Worm (Caenorhabditis elegans): Measurements from ENCODE around the gene K10G6.5.

K10G6.5 gene

ce11 chrII:3986906-3987305 is at the start of gene K10G6.5:
TSS of gene K10G6.5 (plus strand) at chrII:3987250.
- TF ChIP-seq scrt-1 (GFP tag; IDR thresholded peaks at IDR 0.05) (no peak), ceh-13 (GFP tag; optimal IDR thresholded peaks at IDR 0.05) (no peak)

- no peak for TF ChIP-seq ama-1 (optimal IDR thresholded peaks at IDR 0.05)
- TF ChIP-seq flt-1 (GFP tag; IDR thresholded peaks at IDR 0.05), result no peak
- TF ChIP-seq B0310.2 (tag; optimal IDR thresholded peaks at IDR 0.05), result no peak
- no peak for TF ChIP-seq pes-1 (GFP tag; IDR thresholded peaks at IDR 0.05)
- no peak for TF ChIP-seq tbx-11 (GFP tag; IDR thresholded peaks at IDR 0.05)
- TF ChIP-seq hmg-4 (GFP tag; optimal IDR thresholded peaks at IDR 0.05), result no peak
- no peak for TF ChIP-seq tra-4 (tag; optimal IDR thresholded peaks at IDR 0.05)
Measured at ce11 chrII:3947404-3947803, 39.6 kb upstream of the K10G6.5 start.

- TF ChIP-seq ceh-13 (GFP tag; optimal IDR thresholded peaks at IDR 0.05) (no peak), sea-1 (GFP tag; conservative IDR thresholded peaks at IDR 0.05) (no peak), hnd-1 (tag; optimal IDR thresholded peaks at IDR 0.05) (no peak), tbx-37 (GFP tag; conservative IDR thresholded peaks at IDR 0.05) (no peak), ama-1 (optimal IDR thresholded peaks at IDR 0.05) (no peak), F13C5.2 (tag; optimal IDR thresholded peaks at IDR 0.05) (no peak), B0310.2 (tag; optimal IDR thresholded peaks at IDR 0.05) (no peak), scrt-1 (GFP tag; IDR thresholded peaks at IDR 0.05) (no peak)
Measured at ce11 chrII:3948507-3948906, 38.5 kb upstream of the K10G6.5 start.

- TF ChIP-seq tbx-11 (GFP tag; IDR thresholded peaks at IDR 0.05) (no peak), B0310.2 (tag; optimal IDR thresholded peaks at IDR 0.05) (no peak), F13C5.2 (tag; optimal IDR thresholded peaks at IDR 0.05) (no peak), hmbx-1 (tag; optimal IDR thresholded peaks at IDR 0.05) (no peak), pes-1 (GFP tag; IDR thresholded peaks at IDR 0.05) (no peak), tra-4 (tag; optimal IDR thresholded peaks at IDR 0.05) (no peak), ceh-36 (tag; optimal IDR thresholded peaks at IDR 0.05) (no peak), scrt-1 (GFP tag; IDR thresholded peaks at IDR 0.05) (no peak), sea-1 (GFP tag; conservative IDR thresholded peaks at IDR 0.05) (no peak), ceh-13 (GFP tag; optimal IDR thresholded peaks at IDR 0.05) (no peak)
Measured at ce11 chrII:3950077-3950476, 37.0 kb upstream of the K10G6.5 start, which contains the start of gene sea-2. TSS of gene sea-2 (plus strand) at chrII:3950377.

ce11 chrII:3951354-3951753 is 35.7 kb upstream of the K10G6.5 start:
- TF ChIP-seq flt-1 (GFP tag; IDR thresholded peaks at IDR 0.05) (no peak), ama-1 (optimal IDR thresholded peaks at IDR 0.05) (no peak), hmg-4 (GFP tag; optimal IDR thresholded peaks at IDR 0.05) (no peak), ceh-13 (GFP tag; optimal IDR thresholded peaks at IDR 0.05) (no peak), scrt-1 (GFP tag; IDR thresholded peaks at IDR 0.05) (no peak), sea-1 (GFP tag; conservative IDR thresholded peaks at IDR 0.05) (no peak), ets-7 (tag; optimal IDR thresholded peaks at IDR 0.05) (no peak), hmbx-1 (tag; optimal IDR thresholded peaks at IDR 0.05) (no peak), ceh-36 (tag; optimal IDR thresholded peaks at IDR 0.05) (no peak), tbx-37 (GFP tag; conservative IDR thresholded peaks at IDR 0.05) (no peak), tbx-11 (GFP tag; IDR thresholded peaks at IDR 0.05) (no peak), hnd-1 (tag; optimal IDR thresholded peaks at IDR 0.05) (no peak), F13C5.2 (tag; optimal IDR thresholded peaks at IDR 0.05) (no peak), aly-1 (tag; optimal IDR thresholded peaks at IDR 0.05) (no peak), B0310.2 (tag; optimal IDR thresholded peaks at IDR 0.05) (no peak)

- no peak for TF ChIP-seq flt-1 (GFP tag; IDR thresholded peaks at IDR 0.05)
- no peak for TF ChIP-seq sea-1 (GFP tag; conservative IDR thresholded peaks at IDR 0.05)
- no peak for TF ChIP-seq aly-1 (tag; optimal IDR thresholded peaks at IDR 0.05)
- TF ChIP-seq ets-7 (tag; optimal IDR thresholded peaks at IDR 0.05), result no peak
- no peak for TF ChIP-seq hnd-1 (tag; optimal IDR thresholded peaks at IDR 0.05)
- TF ChIP-seq B0310.2 (tag; optimal IDR thresholded peaks at IDR 0.05), result no peak
- no peak for TF ChIP-seq tbx-11 (GFP tag; IDR thresholded peaks at IDR 0.05)
- no peak for TF ChIP-seq ceh-36 (tag; optimal IDR thresholded peaks at IDR 0.05)
- no peak for TF ChIP-seq pes-1 (GFP tag; IDR thresholded peaks at IDR 0.05)
- no peak for TF ChIP-seq hmbx-1 (tag; optimal IDR thresholded peaks at IDR 0.05)
Measured at ce11 chrII:3952368-3952767, 34.7 kb upstream of the K10G6.5 start.

- TF ChIP-seq sea-1 (GFP tag; conservative IDR thresholded peaks at IDR 0.05), result no peak
- TF ChIP-seq F13C5.2 (tag; optimal IDR thresholded peaks at IDR 0.05), result no peak
- TF ChIP-seq hmg-4 (GFP tag; optimal IDR thresholded peaks at IDR 0.05), result no peak
- TF ChIP-seq scrt-1 (GFP tag; IDR thresholded peaks at IDR 0.05), result no peak
- no peak for TF ChIP-seq ets-7 (tag; optimal IDR thresholded peaks at IDR 0.05)
- TF ChIP-seq ceh-13 (GFP tag; optimal IDR thresholded peaks at IDR 0.05), result no peak
- TF ChIP-seq tbx-11 (GFP tag; IDR thresholded peaks at IDR 0.05), result no peak
- TF ChIP-seq hmbx-1 (tag; optimal IDR thresholded peaks at IDR 0.05), result no peak
- TF ChIP-seq B0310.2 (tag; optimal IDR thresholded peaks at IDR 0.05), result no peak
- TF ChIP-seq ceh-36 (tag; optimal IDR thresholded peaks at IDR 0.05), result no peak
- TF ChIP-seq flt-1 (GFP tag; IDR thresholded peaks at IDR 0.05), result no peak
- TF ChIP-seq tbx-37 (GFP tag; conservative IDR thresholded peaks at IDR 0.05), result no peak
- TF ChIP-seq ama-1 (optimal IDR thresholded peaks at IDR 0.05), result no peak
- TF ChIP-seq hnd-1 (tag; optimal IDR thresholded peaks at IDR 0.05), result no peak
- no peak for TF ChIP-seq pes-1 (GFP tag; IDR thresholded peaks at IDR 0.05)
- no peak for TF ChIP-seq tra-4 (tag; optimal IDR thresholded peaks at IDR 0.05)
- TF ChIP-seq aly-1 (tag; optimal IDR thresholded peaks at IDR 0.05), result no peak
Measured at ce11 chrII:3952967-3953366, 34.1 kb upstream of the K10G6.5 start.

- no peak for TF ChIP-seq tbx-11 (GFP tag; IDR thresholded peaks at IDR 0.05)
- no peak for TF ChIP-seq aly-1 (tag; optimal IDR thresholded peaks at IDR 0.05)
- TF ChIP-seq tra-4 (tag; optimal IDR thresholded peaks at IDR 0.05), result no peak
- TF ChIP-seq hmbx-1 (tag; optimal IDR thresholded peaks at IDR 0.05), result no peak
Measured at ce11 chrII:3954018-3954417, 33.0 kb upstream of the K10G6.5 start.

Data from whole organism, early embryonic.